Fruit fly (Drosophila melanogaster) S2 (cell line): ENCODE measurements around the gene LManII.

Experiments used
- CG8478 ChIP-seq: fragments of >200 bp; optimal IDR thresholded peaks from 2 replicates; lab custom pipeline; 2018
- CTCF ChIP-seq, 2 experiments: fragments of >200 bp; optimal IDR thresholded peaks; 2 replicates each; lab custom pipeline; 2018

Gene LManII

dm6 chr2L:10457191-10457899, at the start of gene LManII, which contains the start of gene LManI:
Gene LManII, plus strand, starts transcription at chr2L:10457658.
Gene LManI, minus strand, starts transcription at chr2L:10457241.
- TF ChIP-seq CTCF (optimal IDR thresholded peaks at IDR 0.05; lab: Kevin White, UChicago) (no peak), CG8478 (lab: Kevin White, UChicago) (no peak)

dm6 chr2L:10408122-10408576, 49.3 kb upstream of the LManII start, which contains the start of the genes Ip259 and RpS27A:
Gene Ip259, plus strand, starts transcription at chr2L:10408352.
Gene RpS27A, plus strand, starts transcription at chr2L:10408352.
- TF ChIP-seq CG8478 (lab: Kevin White, UChicago) (no peak), CTCF (optimal IDR thresholded peaks at IDR 0.05; lab: Kevin White, UChicago) (peak in 1 of 2 experiments; percentile 11)

- no peak for TF ChIP-seq CTCF (optimal IDR thresholded peaks at IDR 0.05; lab: Kevin White, UChicago)
- TF ChIP-seq CG8478 (lab: Kevin White, UChicago) = no peak
Measured at dm6 chr2L:10413251-10414127, 44.0 kb upstream of the LManII start, which contains the start of the genes CG5355 and Klp31E. Gene CG5355, minus strand, starts transcription at chr2L:10413463. Gene Klp31E, plus strand, starts transcription at chr2L:10414017.

- TF ChIP-seq CTCF (optimal IDR thresholded peaks at IDR 0.05; lab: Kevin White, UChicago) = no peak
- TF ChIP-seq CG8478 (lab: Kevin White, UChicago) = no peak
Measured at dm6 chr2L:10418981-10419380, 38.5 kb upstream of the LManII start, which contains the start of gene RfC3. Gene RfC3, plus strand, starts transcription at chr2L:10419190.

dm6 chr2L:10422643-10423606, 34.5 kb upstream of the LManII start, which contains the start of the genes pie and Wdfy2:
Gene pie, minus strand, starts transcription at chr2L:10422780.
Gene Wdfy2, plus strand, starts transcription at chr2L:10423291.
- TF ChIP-seq CTCF (optimal IDR thresholded peaks at IDR 0.05; lab: Kevin White, UChicago) (no peak), CG8478 (lab: Kevin White, UChicago) (no peak)

dm6 chr2L:10425599-10425998, 31.9 kb upstream of the LManII start:
- TF ChIP-seq CTCF (optimal IDR thresholded peaks at IDR 0.05; lab: Kevin White, UChicago) (no peak), CG8478 (lab: Kevin White, UChicago) (no peak)

dm6 chr2L:10426534-10427048, 30.9 kb upstream of the LManII start, which contains the start of the genes SmB and KdelR:
Gene SmB, minus strand, starts transcription at chr2L:10426627.
Gene KdelR, plus strand, starts transcription at chr2L:10426887.
- TF ChIP-seq CTCF (optimal IDR thresholded peaks at IDR 0.05; lab: Kevin White, UChicago) (no peak), CG8478 (lab: Kevin White, UChicago) (no peak)

- no peak for TF ChIP-seq CG8478 (lab: Kevin White, UChicago)
Measured at dm6 chr2L:10428528-10428927, 28.9 kb upstream of the LManII start, which contains the start of gene CG5188. Gene CG5188, plus strand, starts transcription at chr2L:10428829.

- TF ChIP-seq CG8478 (lab: Kevin White, UChicago) = no peak
- TF ChIP-seq CTCF (optimal IDR thresholded peaks at IDR 0.05; lab: Kevin White, UChicago) = no peak
Measured at dm6 chr2L:10430802-10431476, 26.5 kb upstream of the LManII start, which contains the start of the genes Bug22 and TfIIB. Gene Bug22, minus strand, starts transcription at chr2L:10430918. Gene TfIIB, plus strand, starts transcription at chr2L:10431338.

- TF ChIP-seq CG8478 (lab: Kevin White, UChicago) = no peak
- no peak for TF ChIP-seq CTCF (optimal IDR thresholded peaks at IDR 0.05; lab: Kevin White, UChicago)
Measured at dm6 chr2L:10435606-10436160, 21.8 kb upstream of the LManII start, which contains the start of the genes TBC1D16 and holn1. Gene TBC1D16, minus strand, starts transcription at chr2L:10435656. Gene holn1, plus strand, starts transcription at chr2L:10435995.

- no peak for TF ChIP-seq CG8478 (lab: Kevin White, UChicago)
- no peak for TF ChIP-seq CTCF (optimal IDR thresholded peaks at IDR 0.05; lab: Kevin White, UChicago)
Measured at dm6 chr2L:10437317-10437716, 20.1 kb upstream of the LManII start, which contains the start of gene STUB1. Gene STUB1, plus strand, starts transcription at chr2L:10437548.

dm6 chr2L:10439174-10439573, 18.3 kb upstream of the LManII start, which contains the start of gene Nse4:
Gene Nse4, plus strand, starts transcription at chr2L:10439440.
- TF ChIP-seq CTCF (optimal IDR thresholded peaks at IDR 0.05; lab: Kevin White, UChicago) (no peak), CG8478 (lab: Kevin White, UChicago) (no peak)
